Worm (Caenorhabditis elegans) whole organism, L3 larva: ENCODE results near the gene Y46D2A.3.

Experiments used
- R02D3.7 ChIP-seq: fragments of 150-350 bp; optimal IDR thresholded peaks from 2 replicates; lab custom pipeline; 2014; ENCODE audit warnings: missing biosample characterization, missing genetic modification characterization
- ZK546.5 ChIP-seq: sonication (generic microtip); optimal IDR thresholded peaks from 2 replicates; lab custom pipeline; 2017; ENCODE audit warnings: missing biosample characterization, missing genetic modification characterization
- aly-2 ChIP-seq: fragments of 150-350 bp; optimal IDR thresholded peaks from 2 replicates; lab custom pipeline; 2014; ENCODE audit warnings: missing biosample characterization, missing genetic modification characterization
- ceh-28 ChIP-seq: fragments of 150-350 bp; optimal IDR thresholded peaks from 2 replicates; lab custom pipeline; 2014; ENCODE audit warnings: missing biosample characterization, missing genetic modification reagents, missing genetic modification characterization
- ceh-82 ChIP-seq: fragments of 150-350 bp; optimal IDR thresholded peaks from 2 replicates; lab custom pipeline; 2014; ENCODE audit warnings: missing biosample characterization, missing genetic modification characterization
- daf-12 ChIP-seq: fragments of 150-350 bp; optimal IDR thresholded peaks from 2 replicates; lab custom pipeline; 2014; ENCODE audit warnings: missing biosample characterization, missing genetic modification reagents, missing genetic modification characterization
- egl-27 ChIP-seq: sonication (generic microtip); optimal IDR thresholded peaks from 4 replicates; lab custom pipeline; 2017; ENCODE audit warnings: missing biosample characterization, missing genetic modification reagents, missing genetic modification characterization
- elt-1 ChIP-seq: fragments of 150-350 bp; optimal IDR thresholded peaks from 2 replicates; lab custom pipeline; 2014; ENCODE audit warnings: missing biosample characterization, missing genetic modification characterization
- elt-2 ChIP-seq: sonication (generic microtip); optimal IDR thresholded peaks from 2 replicates; lab custom pipeline; 2016; ENCODE audit warnings: missing genetic modification reagents, mild to moderate bottlenecking, missing genetic modification characterization, missing compliant biosample characterization
- elt-3 ChIP-seq, 3 experiments: fragments of 150-350 bp in 1 of 3; sonication (generic microtip) in 2 of 3; optimal IDR thresholded peaks; 2 replicates in 2 of 3; 4 replicates in 1 of 3; lab custom pipeline; 2014 to 2017; ENCODE audit warnings: missing biosample characterization in 3 of 3, missing genetic modification characterization in 3 of 3
- eor-1 ChIP-seq, 2 experiments: fragments of 150-350 bp; optimal IDR thresholded peaks; 2 replicates each; lab custom pipeline; 2014 to 2018; ENCODE audit warnings: missing biosample characterization in 2 of 2, missing genetic modification characterization in 2 of 2
- fkh-10 ChIP-seq: sonication (generic microtip); optimal IDR thresholded peaks from 2 replicates; lab custom pipeline; 2017; ENCODE audit warnings: missing biosample characterization, missing genetic modification reagents, missing genetic modification characterization
- fos-1 ChIP-seq: fragments of 150-350 bp; optimal IDR thresholded peaks from 2 replicates; lab custom pipeline; 2014; ENCODE audit warnings: missing biosample characterization, missing genetic modification characterization
- hmg-11 ChIP-seq: sonication (generic microtip); optimal IDR thresholded peaks from 2 replicates; lab custom pipeline; 2016; ENCODE audit warnings: missing genetic modification characterization, missing compliant biosample characterization
- lin-15B ChIP-seq: fragments of 150-350 bp; optimal IDR thresholded peaks from 2 replicates; lab custom pipeline; 2014; ENCODE audit warnings: missing biosample characterization, missing genetic modification characterization
- lin-39 ChIP-seq: fragments of 150-350 bp; optimal IDR thresholded peaks from 2 replicates; lab custom pipeline; 2018; ENCODE audit warnings: missing biosample characterization, missing genetic modification reagents, missing genetic modification characterization
- lsy-12 ChIP-seq: sonication (generic microtip); optimal IDR thresholded peaks from 2 replicates; lab custom pipeline; 2016; ENCODE audit warnings: mild to moderate bottlenecking, missing genetic modification characterization, missing compliant biosample characterization
- mdl-1 ChIP-seq: fragments of 150-350 bp; optimal IDR thresholded peaks from 2 replicates; lab custom pipeline; 2014; ENCODE audit warnings: missing biosample characterization, missing genetic modification characterization
- mml-1 ChIP-seq: fragments of 150-350 bp; sonication (generic microtip); optimal IDR thresholded peaks from 3 replicates; lab custom pipeline; 2014; ENCODE audit warnings: missing biosample characterization, missing genetic modification characterization
- nfya-1 ChIP-seq: sonication (generic microtip); optimal IDR thresholded peaks from 2 replicates; lab custom pipeline; 2017; ENCODE audit warnings: missing genetic modification characterization, mild to moderate bottlenecking, missing compliant biosample characterization, antibody characterized with exemption, moderate library complexity; ENCODE audit not compliant: insufficient read depth
- nhr-11 ChIP-seq: fragments of 150-350 bp; optimal IDR thresholded peaks from 2 replicates; lab custom pipeline; 2014; ENCODE audit warnings: missing biosample characterization, missing genetic modification characterization
- nhr-12 ChIP-seq: fragments of 150-350 bp; optimal IDR thresholded peaks from 2 replicates; lab custom pipeline; 2014; ENCODE audit warnings: missing biosample characterization, missing genetic modification characterization
- nhr-23 ChIP-seq: fragments of 150-350 bp; optimal IDR thresholded peaks from 2 replicates; lab custom pipeline; 2014; ENCODE audit warnings: missing biosample characterization, missing genetic modification reagents, missing genetic modification characterization
- nhr-25 ChIP-seq: sonication (generic microtip); optimal IDR thresholded peaks from 2 replicates; lab custom pipeline; 2017; ENCODE audit warnings: missing biosample characterization, missing genetic modification characterization
- nhr-76 ChIP-seq: fragments of 150-350 bp; sonication (generic microtip); optimal IDR thresholded peaks from 5 replicates; lab custom pipeline; 2014; ENCODE audit warnings: missing biosample characterization, missing genetic modification characterization
- nhr-77 ChIP-seq: fragments of 150-350 bp; optimal IDR thresholded peaks from 2 replicates; lab custom pipeline; 2014; ENCODE audit warnings: missing biosample characterization, missing genetic modification characterization
- pha-4 ChIP-seq: fragments of 150-350 bp; optimal IDR thresholded peaks from 2 replicates; lab custom pipeline; 2014; ENCODE audit warnings: missing biosample characterization, missing genetic modification reagents, missing genetic modification characterization
- pqm-1 ChIP-seq: fragments of 150-350 bp; optimal IDR thresholded peaks from 2 replicates; lab custom pipeline; 2017; ENCODE audit warnings: missing biosample characterization, missing genetic modification characterization, inconsistent platforms
- sea-2 ChIP-seq: fragments of 150-350 bp; sonication (generic microtip); optimal IDR thresholded peaks from 4 replicates; lab custom pipeline; 2014; ENCODE audit warnings: missing biosample characterization, missing genetic modification reagents, missing genetic modification characterization
- snpc-4 ChIP-seq: fragments of 150-350 bp; optimal IDR thresholded peaks from 2 replicates; lab custom pipeline; 2014; ENCODE audit warnings: missing biosample characterization, missing genetic modification characterization
- tbx-2 ChIP-seq: sonication (generic microtip); optimal IDR thresholded peaks from 2 replicates; lab custom pipeline; 2016; ENCODE audit warnings: mild to moderate bottlenecking, missing genetic modification characterization, missing compliant biosample characterization
- unc-39 ChIP-seq: sonication (generic microtip); optimal IDR thresholded peaks from 4 replicates; lab custom pipeline; 2017; ENCODE audit warnings: missing biosample characterization, missing genetic modification characterization
- unc-62 ChIP-seq: fragments of 150-350 bp; sonication (generic microtip); optimal IDR thresholded peaks from 4 replicates; lab custom pipeline; 2014; ENCODE audit warnings: missing biosample characterization, missing genetic modification reagents, missing genetic modification characterization
- zag-1 ChIP-seq: fragments of 150-350 bp; optimal IDR thresholded peaks from 2 replicates; lab custom pipeline; 2014; ENCODE audit warnings: missing biosample characterization, missing genetic modification characterization
- ztf-11 ChIP-seq: fragments of 150-350 bp; optimal IDR thresholded peaks from 2 replicates; lab custom pipeline; 2014; ENCODE audit warnings: missing biosample characterization, missing genetic modification characterization
- ztf-4 ChIP-seq: fragments of 150-350 bp; optimal IDR thresholded peaks from 2 replicates; lab custom pipeline; 2014; ENCODE audit warnings: missing biosample characterization, missing genetic modification characterization

The Y46D2A.3 gene

ce11 chrII:3338556-3338955, 11.6 kb upstream of the Y46D2A.3 start, which contains the start of gene F14D2.7:
TSS of gene F14D2.7 (minus strand) at chrII:3338656.
- TF ChIP-seq ceh-82 (tag; lab: Kevin White, UChicago) (no peak), eor-1 (tag; optimal IDR thresholded peaks at IDR 0.05; lab: Kevin White, UChicago) (no peak), elt-1 (tag; lab: Kevin White, UChicago) (no peak), mml-1 (tag; lab: Kevin White, UChicago) (no peak), R02D3.7 (no peak), nhr-77 (tag; lab: Kevin White, UChicago) (no peak), tbx-2 (tag; lab: Kevin White, UChicago) (no peak), daf-12 (tag; lab: Kevin White, UChicago) (no peak), ZK546.5 (no peak), unc-62 (no peak), unc-39 (tag; lab: Kevin White, UChicago) (no peak), nhr-25 (tag; lab: Kevin White, UChicago) (no peak), lin-39 (tag; lab: Kevin White, UChicago) (no peak), pqm-1 (no peak), lsy-12 (no peak), sea-2 (no peak)

DNA sequence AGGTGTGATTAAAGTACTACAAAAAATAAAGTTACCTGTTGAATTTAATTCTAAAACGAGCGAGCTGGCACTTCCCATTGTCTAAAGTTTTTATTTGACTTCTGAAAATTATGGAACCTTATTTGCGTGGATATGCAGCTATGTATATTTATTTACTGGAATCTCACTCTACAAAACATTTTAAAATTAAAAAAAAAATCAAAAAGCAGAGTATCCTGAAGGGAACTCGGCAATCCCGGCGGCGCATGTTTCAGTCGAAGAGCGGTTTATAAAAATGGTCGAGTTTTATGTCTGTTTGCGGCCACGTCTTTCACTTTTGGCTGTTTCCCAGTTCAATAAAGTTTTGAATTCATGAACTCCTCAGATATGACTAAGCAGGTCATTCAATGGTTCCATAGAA, 10.0 kb upstream of the Y46D2A.3 start, which contains the start of gene F14D2.19:
Gene F14D2.19, minus strand, starts transcription at position 101 of the 400 bp plus-strand sequence.
- no peak for TF ChIP-seq pqm-1
- no peak for TF ChIP-seq tbx-2 (tag; lab: Kevin White, UChicago)
- no peak for TF ChIP-seq mml-1 (tag; lab: Kevin White, UChicago)
- no peak for TF ChIP-seq aly-2 (tag; lab: Kevin White, UChicago)
- TF ChIP-seq mdl-1 (tag; lab: Kevin White, UChicago): no peak
- TF ChIP-seq unc-62: no peak
- TF ChIP-seq nhr-11 (tag; lab: Kevin White, UChicago): no peak
- no peak for TF ChIP-seq ztf-11 (tag; lab: Kevin White, UChicago)
- TF ChIP-seq pha-4: no peak
- no peak for TF ChIP-seq lsy-12

ce11 chrII:3332039-3332438, 5.0 kb upstream of the Y46D2A.3 start, which contains the start of gene irld-27:
TSS of gene irld-27 (plus strand) at chrII:3332339.
- TF ChIP-seq snpc-4 (tag; lab: Kevin White, UChicago): no peak
- TF ChIP-seq aly-2 (tag; lab: Kevin White, UChicago): no peak
- no peak for TF ChIP-seq egl-27 (tag; lab: Kevin White, UChicago)
- no peak for TF ChIP-seq ztf-4
- TF ChIP-seq hmg-11 (tag; lab: Kevin White, UChicago): no peak
- no peak for TF ChIP-seq nfya-1 (tag; lab: Kevin White, UChicago)
- no peak for TF ChIP-seq daf-12 (tag; lab: Kevin White, UChicago)
- no peak for TF ChIP-seq tbx-2 (tag; lab: Kevin White, UChicago)
- TF ChIP-seq pqm-1: no peak
- no peak for TF ChIP-seq nhr-76
- no peak for TF ChIP-seq elt-3 (tag; optimal IDR thresholded peaks at IDR 0.05; lab: Kevin White, UChicago)
- no peak for TF ChIP-seq ZK546.5
- no peak for TF ChIP-seq nhr-12 (tag; lab: Kevin White, UChicago)
- TF ChIP-seq mml-1 (tag; lab: Kevin White, UChicago): no peak
- TF ChIP-seq ceh-28 (tag; lab: Kevin White, UChicago): no peak
- TF ChIP-seq zag-1 (tag; lab: Kevin White, UChicago): no peak
- no peak for TF ChIP-seq unc-39 (tag; lab: Kevin White, UChicago)
- no peak for TF ChIP-seq fos-1
- TF ChIP-seq, all 47 proteins: peak for 0

- peak; percentile 28 for TF ChIP-seq elt-2
- TF ChIP-seq ZK546.5: no peak
Measured at ce11 chrII:3323179-3323578, 3.8 kb downstream of the Y46D2A.3 start, which contains the start of gene Y46D2A.2. TSS of gene Y46D2A.2 (minus strand) at chrII:3323279.

- no peak for TF ChIP-seq sea-2
- TF ChIP-seq elt-2: peak; percentile 63
Measured at ce11 chrII:3322257-3322656, 4.7 kb downstream of the Y46D2A.3 start, which contains the start of gene Y46D2A.1. TSS of gene Y46D2A.1 (plus strand) at chrII:3322557.

DNA sequence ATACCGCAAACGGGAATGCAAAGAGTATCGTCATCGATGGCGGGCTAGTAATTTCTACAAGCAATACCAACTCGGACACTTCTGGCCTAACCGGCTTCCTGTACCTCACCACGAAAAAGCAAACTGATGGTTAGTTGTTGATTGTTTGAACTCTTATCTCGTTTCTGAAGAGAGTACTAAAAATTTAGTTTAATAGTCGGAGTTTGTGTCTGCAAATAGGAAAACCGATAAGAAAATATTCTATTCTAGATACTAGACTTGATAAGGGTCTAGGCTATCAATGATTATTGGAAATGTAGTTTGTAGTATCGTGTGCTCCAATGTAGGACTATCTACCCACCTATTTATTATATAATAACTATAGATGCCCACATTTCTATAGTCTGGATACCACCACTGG, 8.2 kb downstream of the Y46D2A.3 start:
- no peak for TF ChIP-seq ZK546.5
- no peak for TF ChIP-seq ztf-11 (tag; lab: Kevin White, UChicago)
- no peak for TF ChIP-seq fkh-10 (GFP tag; lab: Kevin White, UChicago)
- no peak for TF ChIP-seq lin-15B (tag; lab: Kevin White, UChicago)
- TF ChIP-seq nhr-23: no peak
- peak; percentile 91 for TF ChIP-seq elt-2
- no peak for TF ChIP-seq eor-1 (tag; optimal IDR thresholded peaks at IDR 0.05; lab: Kevin White, UChicago)
